Fruit fly (Drosophila melanogaster) whole organism, embryonic: ENCODE measurements around the gene CG3534.

ENCODE experiments used
- CG10543 ChIP-seq: fragments of 200-800 bp; sonication (Bioruptor generic); optimal IDR thresholded peaks from 3 replicates; lab custom pipeline; 2017; ENCODE audit warnings: missing biosample characterization, mild to moderate bottlenecking, missing genetic modification characterization, moderate library complexity
- CG11093 ChIP-seq: fragments of 200-800 bp; sonication (Bioruptor generic); IDR thresholded peaks from 3 replicates; pipeline ENCODE4 v1.3.6; 2022; ENCODE audit warnings: missing biosample characterization, missing genetic modification characterization
- CG11695 ChIP-seq: fragments of 200-800 bp; sonication (Bioruptor generic); IDR thresholded peaks from 3 replicates; pipeline ENCODE4 v1.3.6; 2022; ENCODE audit warnings: missing biosample characterization, missing genetic modification characterization
- CG12104 ChIP-seq: fragments of 200-800 bp; sonication (Bioruptor generic); optimal IDR thresholded peaks from 3 replicates; lab custom pipeline; 2016; ENCODE audit warnings: missing biosample characterization, missing genetic modification characterization
- CG13287 ChIP-seq: fragments of 200-800 bp; sonication (Bioruptor generic); IDR thresholded peaks from 2 replicates; pipeline ENCODE4 v1.3.6; 2022; ENCODE audit warnings: missing biosample characterization, missing genetic modification characterization; ENCODE audit not compliant: partially characterized antibody
- CG13296 ChIP-seq: fragments of 200-800 bp; sonication (Bioruptor generic); optimal IDR thresholded peaks from 3 replicates; lab custom pipeline; 2018; ENCODE audit warnings: missing biosample characterization, mild to moderate bottlenecking, missing genetic modification characterization
- CG14014 ChIP-seq: fragments of 200-800 bp; sonication (Bioruptor generic); IDR thresholded peaks from 2 replicates; pipeline ENCODE4 v1.3.6; 2022; ENCODE audit warnings: missing biosample characterization, missing genetic modification characterization
- CG15479 ChIP-seq: fragments of 200-800 bp; sonication (Bioruptor generic); optimal IDR thresholded peaks from 3 replicates; lab custom pipeline; 2019; ENCODE audit warnings: missing biosample characterization, mild to moderate bottlenecking, missing genetic modification characterization, moderate library complexity
- CG17829 ChIP-seq: fragments of 200-800 bp; optimal IDR thresholded peaks from 2 replicates; lab custom pipeline; 2019; ENCODE audit warnings: missing biosample characterization, mild to moderate bottlenecking, missing genetic modification characterization, moderate library complexity
- CG17912 ChIP-seq: fragments of 200-800 bp; sonication (Bioruptor generic); optimal IDR thresholded peaks from 2 replicates; lab custom pipeline; 2018; ENCODE audit warnings: missing biosample characterization, mild to moderate bottlenecking, missing genetic modification characterization
- CG2129 ChIP-seq: fragments of 200-800 bp; sonication (Bioruptor generic); IDR thresholded peaks from 2 replicates; pipeline ENCODE4 v1.3.6; 2022; ENCODE audit warnings: missing biosample characterization, missing genetic modification characterization; ENCODE audit not compliant: partially characterized antibody
- CG2678 ChIP-seq: fragments of 200-800 bp; sonication (Bioruptor generic); optimal IDR thresholded peaks from 3 replicates; lab custom pipeline; 2019; ENCODE audit warnings: missing biosample characterization, mild to moderate bottlenecking, missing genetic modification characterization, moderate library complexity
- CG31224 ChIP-seq: fragments of 200-800 bp; sonication (Bioruptor generic); IDR thresholded peaks from 2 replicates; pipeline ENCODE4 v1.3.6; 2022; ENCODE audit warnings: missing biosample characterization, missing genetic modification characterization
- CG34224 ChIP-seq: fragments of 200-800 bp; sonication (Bioruptor generic); IDR thresholded peaks from 3 replicates; pipeline ENCODE4 v1.3.6; 2022; ENCODE audit warnings: missing biosample characterization, missing genetic modification characterization; ENCODE audit not compliant: partially characterized antibody
- CG6689 ChIP-seq: fragments of 200-800 bp; sonication (Bioruptor generic); IDR thresholded peaks from 2 replicates; pipeline ENCODE4 v1.3.6; 2022; ENCODE audit warnings: missing biosample characterization, missing genetic modification characterization
- CG7745 ChIP-seq: fragments of 200-800 bp; sonication (Bioruptor generic); optimal IDR thresholded peaks from 2 replicates; lab custom pipeline; 2018; ENCODE audit warnings: missing biosample characterization, mild to moderate bottlenecking, missing genetic modification characterization, moderate library complexity
- CG8290 ChIP-seq, 3 experiments: fragments of 200-800 bp; sonication (Bioruptor generic); optimal IDR thresholded peaks; 2 replicates each; lab custom pipeline; 2016 to 2019; ENCODE audit warnings: missing biosample characterization in 3 of 3, missing genetic modification characterization in 3 of 3, mild to moderate bottlenecking in 2 of 3, moderate library complexity in 1 of 3
- CG9932 ChIP-seq: fragments of 200-800 bp; sonication (Bioruptor generic); IDR thresholded peaks from 2 replicates; pipeline ENCODE4 v1.3.6; 2022; ENCODE audit warnings: missing biosample characterization, missing genetic modification characterization
- CrebB ChIP-seq: fragments of 200-800 bp; sonication (Bioruptor generic); optimal IDR thresholded peaks from 3 replicates; lab custom pipeline; 2018; ENCODE audit warnings: missing biosample characterization, mild to moderate bottlenecking, missing genetic modification characterization
- Eip74EF ChIP-seq, 2 experiments: fragments of 200-800 bp in 1 of 2; fragments of >200 bp in 1 of 2; sonication (Bioruptor generic) in 1 of 2; optimal IDR thresholded peaks; 2 replicates each; lab custom pipeline; 2017 to 2019; ENCODE audit warnings: missing biosample characterization in 2 of 2, missing genetic modification characterization in 2 of 2, mild to moderate bottlenecking in 1 of 2, moderate library complexity in 1 of 2
- Fer2 ChIP-seq: fragments of 200-800 bp; sonication (Bioruptor generic); optimal IDR thresholded peaks from 2 replicates; lab custom pipeline; 2018; ENCODE audit warnings: missing biosample characterization, mild to moderate bottlenecking, missing genetic modification characterization, moderate library complexity
- H2.0 ChIP-seq: fragments of 200-800 bp; sonication (Bioruptor generic); IDR thresholded peaks from 2 replicates; pipeline ENCODE4 v1.3.6; 2022; ENCODE audit warnings: missing biosample characterization, missing genetic modification characterization
- HLH54F ChIP-seq: fragments of 200-800 bp; sonication (Bioruptor generic); optimal IDR thresholded peaks from 3 replicates; lab custom pipeline; 2016; ENCODE audit warnings: missing biosample characterization, missing genetic modification characterization
- Hr39 ChIP-seq: fragments of >200 bp; optimal IDR thresholded peaks from 2 replicates; lab custom pipeline; 2017
- Lim3 ChIP-seq: fragments of 200-800 bp; sonication (Bioruptor generic); IDR thresholded peaks from 2 replicates; pipeline ENCODE4 v1.3.6; 2022; ENCODE audit warnings: missing biosample characterization, missing genetic modification characterization
- MBD-R2 ChIP-seq: fragments of 200-800 bp; sonication (Bioruptor generic); IDR thresholded peaks from 2 replicates; pipeline ENCODE4 v1.3.6; 2022; ENCODE audit warnings: missing biosample characterization, missing genetic modification characterization
- Nf-YB ChIP-seq: fragments of 200-800 bp; sonication (Bioruptor generic); optimal IDR thresholded peaks from 3 replicates; lab custom pipeline; 2019; ENCODE audit warnings: missing biosample characterization, mild to moderate bottlenecking, missing genetic modification characterization, moderate library complexity
- Oaz ChIP-seq: fragments of 200-800 bp; sonication (Bioruptor generic); IDR thresholded peaks from 2 replicates; pipeline ENCODE4 v1.3.6; 2022; ENCODE audit warnings: missing biosample characterization, missing genetic modification characterization
- Rfx ChIP-seq: fragments of 200-800 bp; sonication (Bioruptor generic); IDR thresholded peaks from 2 replicates; pipeline ENCODE4 v1.3.6; 2022; ENCODE audit warnings: missing biosample characterization, missing genetic modification characterization
- Sox100B ChIP-seq: fragments of 200-800 bp; sonication (Bioruptor generic); optimal IDR thresholded peaks from 3 replicates; lab custom pipeline; 2018; ENCODE audit warnings: missing biosample characterization, mild to moderate bottlenecking, missing genetic modification characterization
- abd-A ChIP-seq: fragments of 200-800 bp; sonication (Bioruptor generic); optimal IDR thresholded peaks from 3 replicates; lab custom pipeline; 2019; ENCODE audit warnings: missing biosample characterization, mild to moderate bottlenecking, missing genetic modification characterization, moderate library complexity
- dimm ChIP-seq: fragments of 200-800 bp; sonication (Bioruptor generic); IDR thresholded peaks from 2 replicates; pipeline ENCODE4 v1.3.6; 2022; ENCODE audit warnings: missing biosample characterization, missing genetic modification characterization
- ftz-f1 ChIP-seq: fragments of 200-800 bp; sonication (Bioruptor generic); optimal IDR thresholded peaks from 2 replicates; lab custom pipeline; 2016; ENCODE audit warnings: missing biosample characterization, missing genetic modification characterization
- grn ChIP-seq: fragments of 200-800 bp; sonication (Bioruptor generic); optimal IDR thresholded peaks from 3 replicates; lab custom pipeline; 2017; ENCODE audit warnings: missing biosample characterization, missing genetic modification characterization
- gro ChIP-seq: fragments of 200-800 bp; sonication (Bioruptor generic); optimal IDR thresholded peaks from 2 replicates; lab custom pipeline; 2016; ENCODE audit warnings: missing biosample characterization, missing genetic modification characterization
- hth ChIP-seq: fragments of >200 bp; optimal IDR thresholded peaks from 2 replicates; lab custom pipeline; 2017; ENCODE audit warnings: inconsistent platforms
- insv ChIP-seq, 2 experiments: fragments of 200-800 bp; sonication (Bioruptor generic); optimal IDR thresholded peaks; 3 replicates each; lab custom pipeline; 2016 to 2018; ENCODE audit warnings: missing biosample characterization in 2 of 2, missing genetic modification characterization in 2 of 2
- knrl ChIP-seq: fragments of 200-800 bp; sonication (Bioruptor generic); IDR thresholded peaks from 3 replicates; pipeline ENCODE4 v1.3.6; 2022; ENCODE audit warnings: missing biosample characterization, missing genetic modification characterization; ENCODE audit not compliant: partially characterized antibody
- lab ChIP-seq: fragments of 200-800 bp; sonication (Bioruptor generic); optimal IDR thresholded peaks from 3 replicates; lab custom pipeline; 2017; ENCODE audit warnings: missing biosample characterization, missing genetic modification characterization, mild to moderate bottlenecking, moderate library complexity, missing genetic modification reagents
- mirr ChIP-seq: fragments of 200-800 bp; sonication (Bioruptor generic); optimal IDR thresholded peaks from 3 replicates; lab custom pipeline; 2018; ENCODE audit warnings: missing biosample characterization, mild to moderate bottlenecking, missing genetic modification characterization
- sd ChIP-seq: fragments of 200-800 bp; sonication (Bioruptor generic); optimal IDR thresholded peaks from 3 replicates; lab custom pipeline; 2018; ENCODE audit warnings: missing biosample characterization, mild to moderate bottlenecking, missing genetic modification characterization, moderate library complexity
- slbo ChIP-seq: fragments of 200-800 bp; sonication (Bioruptor generic); IDR thresholded peaks from 2 replicates; pipeline ENCODE4 v1.3.6; 2022; ENCODE audit warnings: missing biosample characterization, missing genetic modification characterization
- sna ChIP-seq: fragments of 200-800 bp; sonication (Bioruptor generic); IDR thresholded peaks from 2 replicates; pipeline ENCODE4 v1.3.6; 2022; ENCODE audit warnings: missing biosample characterization, missing genetic modification characterization; ENCODE audit not compliant: partially characterized antibody
- sug ChIP-seq: fragments of 200-800 bp; optimal IDR thresholded peaks from 2 replicates; lab custom pipeline; 2019; ENCODE audit warnings: missing biosample characterization, mild to moderate bottlenecking, missing genetic modification characterization, moderate library complexity
- tna ChIP-seq: fragments of 200-800 bp; sonication (Bioruptor generic); IDR thresholded peaks from 2 replicates; pipeline ENCODE4 v1.3.6; 2022; ENCODE audit warnings: missing biosample characterization, missing genetic modification characterization; ENCODE audit not compliant: partially characterized antibody
- twi ChIP-seq: fragments of 200-800 bp; optimal IDR thresholded peaks from 2 replicates; lab custom pipeline; 2019; ENCODE audit warnings: missing biosample characterization, mild to moderate bottlenecking, missing genetic modification characterization, moderate library complexity
- unc-4 ChIP-seq: fragments of 200-800 bp; sonication (Bioruptor generic); IDR thresholded peaks from 2 replicates; pipeline ENCODE4 v1.3.6; 2022; ENCODE audit warnings: missing biosample characterization, missing genetic modification characterization; ENCODE audit not compliant: partially characterized antibody
- zfh2 ChIP-seq: fragments of 200-800 bp; sonication (Bioruptor generic); optimal IDR thresholded peaks from 2 replicates; lab custom pipeline; 2016; ENCODE audit warnings: missing biosample characterization, missing genetic modification characterization

The CG3534 gene

DNA sequence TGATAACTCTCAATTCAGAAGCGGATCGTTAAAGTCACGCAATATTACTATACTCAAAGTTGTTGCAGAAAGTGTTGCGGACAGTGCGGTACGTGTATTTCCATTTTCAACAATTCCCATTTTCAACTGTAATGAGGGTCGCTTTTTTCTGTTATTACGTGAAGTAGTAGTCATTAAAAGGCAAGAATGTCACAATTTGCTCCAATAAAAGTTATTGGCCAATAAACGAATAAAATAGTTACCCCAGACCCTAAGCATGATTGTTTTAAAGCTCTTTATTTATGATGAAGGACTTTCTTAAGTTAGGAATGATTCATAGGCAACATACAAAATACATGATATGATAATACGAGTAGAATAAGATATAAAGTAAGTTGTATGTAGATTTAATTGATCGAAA lies 11.1 kb downstream of the CG3534 start (continued):
- TF ChIP-seq sd (tag; lab: Kevin White, UChicago) (peak; percentile 82), CG17912 (GFP tag; lab: Kevin White, UChicago) (peak; percentile 37), CG17829 (tag; lab: Kevin White, UChicago) (no peak), Fer2 (peak; percentile 21), Eip74EF (GFP tag; optimal IDR thresholded peaks at IDR 0.05; lab: Kevin White, UChicago) (peak in 1 of 2 experiments; percentile 21), CG2678 (tag; lab: Kevin White, UChicago) (peak; percentile 71), CG11093 (GFP tag; lab: Robert Waterston, UW) (no peak), Sox100B (GFP tag; lab: Kevin White, UChicago) (peak; percentile 28), CG8290 (GFP tag; optimal IDR thresholded peaks at IDR 0.05; lab: Kevin White, UChicago) (no peak), CG8290 (tag; optimal IDR thresholded peaks at IDR 0.05; lab: Kevin White, UChicago) (peak in 1 of 2 experiments; percentile 26), CrebB (tag; lab: Kevin White, UChicago) (peak; percentile 22), unc-4 (no peak), sna (GFP tag; lab: Robert Waterston, UW) (no peak), knrl (GFP tag; lab: Robert Waterston, UW) (no peak), Nf-YB (GFP tag; lab: Kevin White, UChicago) (peak; percentile 21), dimm (GFP tag; lab: Robert Waterston, UW) (no peak), CG34224 (GFP tag; lab: Robert Waterston, UW) (no peak), CG13296 (peak; percentile 53), CG12104 (GFP tag; lab: Kevin White, UChicago) (no peak), Hr39 (lab: Kevin White, UChicago) (no peak)

DNA sequence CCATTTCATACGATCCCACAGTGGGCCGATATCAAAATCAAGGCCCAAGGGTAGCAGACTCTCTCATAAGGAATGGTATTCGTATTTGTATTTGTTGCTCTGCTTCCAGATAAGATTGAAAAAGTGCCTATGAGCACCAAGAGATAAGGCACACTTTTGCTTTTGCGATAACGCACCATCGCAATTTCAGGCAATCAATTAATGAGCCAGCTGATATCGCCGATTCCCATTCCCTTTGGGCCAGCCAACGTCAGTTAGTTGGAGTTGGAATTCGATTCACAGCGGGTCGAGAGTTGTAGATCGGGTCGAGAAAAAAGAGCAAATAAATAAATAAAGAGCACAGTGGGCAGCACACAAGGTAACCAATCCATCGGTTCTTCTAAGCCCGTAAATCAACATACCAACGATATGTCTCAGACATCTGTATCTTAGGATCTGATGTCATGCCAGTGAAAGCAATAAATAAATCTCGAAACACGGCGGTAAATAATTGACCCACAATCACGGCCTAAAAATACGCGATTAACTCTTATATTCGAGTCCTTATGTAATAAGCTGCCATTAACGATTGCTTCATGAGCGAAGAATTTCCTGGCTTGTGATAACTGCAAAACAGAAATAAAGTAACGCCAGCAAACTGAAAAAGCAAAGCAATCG lies 11.9 kb downstream of the CG3534 start, which contains the start of gene CG8907:
CG8907 (plus strand) TSS at position 252 of the 657 bp plus-strand sequence.
- TF ChIP-seq lab (GFP tag; lab: Kevin White, UChicago) (peak; percentile 74), slbo (GFP tag; lab: Robert Waterston, UW) (no peak), Rfx (GFP tag; lab: Robert Waterston, UW) (peak; percentile 15; the same call in 1 of the 2 replicates), Lim3 (GFP tag; lab: Robert Waterston, UW) (no peak; the same call in 1 of the 2 replicates), gro (GFP tag; lab: Kevin White, UChicago) (peak; percentile 6), insv (GFP tag; optimal IDR thresholded peaks at IDR 0.05; lab: Kevin White, UChicago) (no peak), CG15479 (GFP tag; lab: Kevin White, UChicago) (peak; percentile 92), CG11695 (no peak), CG13287 (GFP tag; lab: Robert Waterston, UW) (no peak), Hr39 (lab: Kevin White, UChicago) (no peak), zfh2 (GFP tag; lab: Kevin White, UChicago) (no peak), CG31224 (GFP tag; lab: Robert Waterston, UW) (no peak), CG10543 (peak; percentile 39), twi (tag; lab: Kevin White, UChicago) (no peak), abd-A (no peak), CG6689 (GFP tag; lab: Robert Waterston, UW) (no peak), HLH54F (GFP tag; lab: Kevin White, UChicago) (no peak), H2.0 (GFP tag; lab: Robert Waterston, UW) (no peak), ftz-f1 (GFP tag; lab: Kevin White, UChicago) (no peak), Eip74EF (GFP tag; optimal IDR thresholded peaks at IDR 0.05; lab: Kevin White, UChicago) (no peak), CG9932 (GFP tag; lab: Robert Waterston, UW) (no peak), MBD-R2 (GFP tag; lab: Robert Waterston, UW) (peak; percentile 12; the same call in 1 of the 2 replicates), grn (GFP tag; lab: Kevin White, UChicago) (peak; percentile 82), sug (tag; lab: Kevin White, UChicago) (peak; percentile 68), Oaz (no peak), mirr (GFP tag; lab: Kevin White, UChicago) (peak; percentile 65), tna (GFP tag; lab: Robert Waterston, UW) (no peak), CG7745 (tag; lab: Kevin White, UChicago) (no peak), CG14014 (GFP tag; lab: Robert Waterston, UW) (no peak), CG2129 (no peak), hth (lab: Kevin White, UChicago) (no peak)
